Worm (Caenorhabditis elegans): Measurements from ENCODE around the gene math-16.
"Not testable (repeated sequence)": the region's sequence is repeated elsewhere in the genome, so short reads cannot be mapped to it uniquely, and the experiment has no call there.

Gene math-16

DNA sequence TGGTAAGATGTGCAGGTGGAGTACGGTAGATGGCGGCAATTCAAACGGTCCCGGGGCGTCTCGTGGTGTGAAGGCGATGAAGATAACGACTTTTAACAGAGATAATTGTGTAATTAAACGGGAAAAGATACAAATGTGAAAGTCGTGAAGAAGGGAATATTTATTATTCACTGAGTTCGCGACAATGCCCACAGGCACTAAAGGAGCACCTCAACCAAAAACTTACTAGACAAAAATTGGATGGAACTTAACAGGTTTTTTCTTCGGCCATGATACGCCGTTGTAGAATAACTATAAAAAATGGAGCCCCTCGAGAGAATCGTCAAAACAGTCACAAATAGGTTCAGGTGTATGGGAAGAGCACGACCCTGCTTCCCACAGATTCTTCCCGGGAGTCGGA is 16.2 kb downstream of the math-16 start, which contains the start of gene fbxb-98:
Gene fbxb-98 (plus strand): TSS at position 301 of the 400 bp plus-strand sequence.
- not testable (repeated sequence) for TF ChIP-seq nhr-232 (tag; optimal IDR thresholded peaks at IDR 0.05); hlh-13 (GFP tag; optimal IDR thresholded peaks at IDR 0.05); ahr-1 (tag; optimal IDR thresholded peaks at IDR 0.05)

DNA sequence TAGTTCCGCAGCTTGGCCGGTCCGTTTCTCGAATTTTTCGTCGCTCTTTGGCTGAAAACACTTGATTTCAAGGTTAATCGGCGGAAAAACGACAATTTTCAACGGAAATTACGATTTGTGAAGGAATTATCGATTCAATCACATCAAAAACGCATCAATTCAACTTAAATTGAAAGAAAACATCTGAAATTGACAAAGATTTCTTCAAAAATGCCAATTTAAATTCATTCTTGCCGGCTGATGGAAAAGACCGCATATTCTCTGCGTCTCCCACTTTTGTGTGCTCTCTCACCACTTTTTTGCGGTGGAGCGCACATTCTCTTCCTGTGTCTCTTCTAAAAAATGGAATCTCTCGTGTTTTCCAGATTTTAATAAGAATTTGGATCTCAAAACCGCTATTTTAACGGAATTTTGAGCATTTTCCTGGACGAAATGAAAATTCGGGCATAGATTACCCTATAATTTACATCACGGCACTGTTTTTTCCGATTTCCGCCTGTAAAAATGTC is 17.2 kb downstream of the math-16 start, which contains the start of gene C16C4.18:
Gene C16C4.18 (minus strand): TSS at position 51 of the 509 bp plus-strand sequence.
- not testable (repeated sequence) for TF ChIP-seq mec-3 (tag; optimal IDR thresholded peaks at IDR 0.05; ENCODE audit: borderline replicate concordance); dve-1 (tag; optimal IDR thresholded peaks at IDR 0.05); syd-9 (tag; optimal IDR thresholded peaks at IDR 0.05)

- not testable (repeated sequence) for TF ChIP-seq ceh-2, hlh-15, nhr-11 (tag; optimal IDR thresholded peaks at IDR 0.05)
These were observed 24.5 kb downstream of the math-16 start, which contains the start of gene fbxb-95 for ce11 chrII:1854094-1854493. Gene fbxb-95, plus strand, starts transcription at chrII:1854394.

- TF ChIP-seq lim-6 (tag; optimal IDR thresholded peaks at IDR 0.05), result no peak
- TF ChIP-seq elt-2 (tag; optimal IDR thresholded peaks at IDR 0.05), result no peak
- TF ChIP-seq ceh-22 (tag; optimal IDR thresholded peaks at IDR 0.05), result no peak
- TF ChIP-seq nhr-11 (tag; optimal IDR thresholded peaks at IDR 0.05), result no peak
- TF ChIP-seq zip-5 (tag; optimal IDR thresholded peaks at IDR 0.05), result no peak
- no peak for TF ChIP-seq tbx-7 (tag; optimal IDR thresholded peaks at IDR 0.05)
- no peak for TF ChIP-seq ztf-16 (tag; optimal IDR thresholded peaks at IDR 0.05)
- TF ChIP-seq sox-2 (GFP tag; IDR thresholded peaks at IDR 0.05), result no peak
- no peak for TF ChIP-seq ceh-34 (tag; optimal IDR thresholded peaks at IDR 0.05)
- TF ChIP-seq ceh-6 (GFP tag; optimal IDR thresholded peaks at IDR 0.05), result no peak
These were observed 26.1 kb downstream of the math-16 start, which contains the start of gene C52E2.2 for ce11 chrII:1852503-1852902. Gene C52E2.2, plus strand, starts transcription at chrII:1852803.

DNA sequence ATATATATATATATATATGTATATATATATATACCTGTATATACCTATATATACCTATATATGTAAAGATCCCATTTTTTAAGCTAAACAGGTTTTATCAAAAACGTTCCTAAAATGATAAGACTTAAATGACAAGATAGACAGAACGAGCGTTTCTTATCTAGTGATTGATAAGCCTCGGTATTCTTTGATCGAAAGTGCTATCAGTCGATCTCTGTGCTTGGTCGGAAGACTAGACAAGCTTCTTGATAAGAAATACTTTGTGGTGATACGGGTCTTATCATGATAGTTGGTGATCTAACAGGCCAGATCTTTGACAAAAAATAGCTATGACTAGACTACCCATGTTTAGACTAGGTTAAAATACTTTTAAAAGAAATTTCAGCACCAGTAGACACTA is 26.8 kb downstream of the math-16 start:
- TF ChIP-seq ceh-24 (tag; optimal IDR thresholded peaks at IDR 0.05) (no peak), pqm-1 (tag; optimal IDR thresholded peaks at IDR 0.05) (peak; percentile 79), elt-2 (tag; optimal IDR thresholded peaks at IDR 0.05) (peak; percentile 99), rnt-1 (tag; optimal IDR thresholded peaks at IDR 0.05) (no peak), ama-1 (optimal IDR thresholded peaks at IDR 0.05) (no peak), hlh-13 (GFP tag; optimal IDR thresholded peaks at IDR 0.05) (no peak), fkh-6 (tag; optimal IDR thresholded peaks at IDR 0.05) (no peak)

ce11 chrII:1850840-1851294 is 27.7 kb downstream of the math-16 start, which contains the start of gene C52E2.3:
Gene C52E2.3, plus strand, starts transcription at chrII:1851244.
- no peak for TF ChIP-seq C08G9.2 (tag; optimal IDR thresholded peaks at IDR 0.05)
- peak; percentile 89 for TF ChIP-seq elt-2 (tag; optimal IDR thresholded peaks at IDR 0.05)
- TF ChIP-seq fkh-6 (tag; optimal IDR thresholded peaks at IDR 0.05), result no peak
- TF ChIP-seq ceh-19 (GFP tag; optimal IDR thresholded peaks at IDR 0.05), result no peak

DNA sequence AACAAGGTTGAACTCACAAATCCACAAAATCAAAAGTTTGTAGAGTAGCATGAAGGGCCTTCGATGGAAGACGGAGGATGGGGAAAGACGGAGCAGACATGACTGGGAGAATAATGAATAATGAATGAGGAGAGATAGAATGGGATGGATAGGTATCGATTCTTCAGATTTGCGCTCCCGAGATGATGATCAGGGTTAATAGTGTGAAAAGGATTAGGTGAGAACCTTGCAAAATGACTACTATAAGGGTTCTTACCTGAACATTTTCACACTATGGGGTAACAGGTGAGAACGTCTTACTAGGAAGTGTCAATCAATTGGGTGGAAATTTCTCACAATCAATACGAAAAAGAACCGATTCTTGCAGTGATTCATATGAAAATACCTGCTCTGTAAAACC is 28.3 kb downstream of the math-16 start, which contains the start of gene fbxb-96:
Gene fbxb-96 (minus strand): TSS at position 101 of the 400 bp plus-strand sequence.
- TF ChIP-seq ahr-1 (tag; optimal IDR thresholded peaks at IDR 0.05) (no peak), ttx-3 (tag; optimal IDR thresholded peaks at IDR 0.05) (no peak), ceh-48 (tag; optimal IDR thresholded peaks at IDR 0.05) (no peak), ztf-16 (tag; optimal IDR thresholded peaks at IDR 0.05) (no peak), rnt-1 (tag; optimal IDR thresholded peaks at IDR 0.05) (no peak)

ce11 chrII:1848109-1848508 is 30.5 kb downstream of the math-16 start, which contains the start of gene fbxb-97:
Gene fbxb-97, minus strand, starts transcription at chrII:1848161.
- TF ChIP-seq ceh-30 (tag; optimal IDR thresholded peaks at IDR 0.05) (no peak), ceh-14 (tag; optimal IDR thresholded peaks at IDR 0.05) (no peak), fkh-6 (tag; optimal IDR thresholded peaks at IDR 0.05) (no peak), ahr-1 (tag; optimal IDR thresholded peaks at IDR 0.05) (no peak), sdc-2 (tag; optimal IDR thresholded peaks at IDR 0.05) (no peak), ceh-48 (tag; optimal IDR thresholded peaks at IDR 0.05) (no peak), C08G9.2 (tag; optimal IDR thresholded peaks at IDR 0.05) (no peak), ceh-22 (tag; optimal IDR thresholded peaks at IDR 0.05) (no peak), ceh-9 (tag; optimal IDR thresholded peaks at IDR 0.05) (no peak), ref-2 (tag; optimal IDR thresholded peaks at IDR 0.05) (no peak), npax-4 (tag; optimal IDR thresholded peaks at IDR 0.05) (no peak), unc-42 (tag; optimal IDR thresholded peaks at IDR 0.05) (no peak), dve-1 (tag; optimal IDR thresholded peaks at IDR 0.05) (no peak)

All from whole organism, late embryonic.